Fruit fly (Drosophila melanogaster) whole organism, embryonic: Measurements from ENCODE around the gene Gnf1.

Experiments used
- Adf1 ChIP-seq: fragments of 200-800 bp; sonication (Bioruptor generic); IDR thresholded peaks from 2 replicates; pipeline ENCODE4 v1.3.6; 2022; ENCODE audit warnings: missing biosample characterization, missing genetic modification characterization
- CG16779 ChIP-seq: fragments of 200-800 bp; sonication (Bioruptor generic); IDR thresholded peaks from 2 replicates; pipeline ENCODE4 v1.3.6; 2022; ENCODE audit warnings: missing biosample characterization, missing genetic modification characterization
- CG16815 ChIP-seq: fragments of 200-800 bp; sonication (Bioruptor generic); optimal IDR thresholded peaks from 3 replicates; lab custom pipeline; 2017; ENCODE audit warnings: missing biosample characterization, mild to moderate bottlenecking, missing genetic modification characterization
- CG6683 ChIP-seq: fragments of 200-800 bp; sonication (Bioruptor generic); optimal IDR thresholded peaks from 2 replicates; lab custom pipeline; 2017; ENCODE audit warnings: missing biosample characterization, mild to moderate bottlenecking, missing genetic modification characterization, missing genetic modification reagents
- CG9876 ChIP-seq: fragments of 200-800 bp; sonication (Bioruptor generic); optimal IDR thresholded peaks from 2 replicates; lab custom pipeline; 2016; ENCODE audit warnings: missing biosample characterization, missing genetic modification characterization
- Dad ChIP-seq: fragments of 200-800 bp; sonication (Bioruptor generic); optimal IDR thresholded peaks from 3 replicates; lab custom pipeline; 2016; ENCODE audit warnings: missing biosample characterization, missing genetic modification characterization
- Scr ChIP-seq: fragments of 200-800 bp; sonication (Bioruptor generic); IDR thresholded peaks from 2 replicates; pipeline ENCODE4 v1.3.6; 2022; ENCODE audit warnings: missing biosample characterization, missing genetic modification characterization; ENCODE audit not compliant: partially characterized antibody
- emc ChIP-seq: fragments of 200-800 bp; sonication (Bioruptor generic); optimal IDR thresholded peaks from 2 replicates; lab custom pipeline; 2016; ENCODE audit warnings: missing biosample characterization, missing genetic modification characterization
- insv ChIP-seq, 2 experiments: fragments of 200-800 bp; sonication (Bioruptor generic); optimal IDR thresholded peaks; 3 replicates each; lab custom pipeline; 2016 to 2018; ENCODE audit warnings: missing biosample characterization in 2 of 2, missing genetic modification characterization in 2 of 2
- pan ChIP-seq, 4 experiments: fragments of >200 bp in 3 of 4; fragments of 200-800 bp in 1 of 4; sonication (Bioruptor generic) in 1 of 4; optimal IDR thresholded peaks in 3 of 4; IDR thresholded peaks in 1 of 4; 2 replicates each; pipeline versions ENCODE4 v1.3.6 to Lab custom; 2017 to 2022; ENCODE audit warnings: missing biosample characterization in 2 of 4, missing genetic modification characterization in 2 of 4, mixed read lengths in 1 of 4
- pros ChIP-seq: fragments of 200-800 bp; sonication (Bioruptor generic); optimal IDR thresholded peaks from 3 replicates; lab custom pipeline; 2019; ENCODE audit warnings: missing biosample characterization, mild to moderate bottlenecking, missing genetic modification characterization, moderate library complexity
- shn ChIP-seq: fragments of 200-800 bp; sonication (Bioruptor generic); optimal IDR thresholded peaks from 3 replicates; lab custom pipeline; 2016; ENCODE audit warnings: missing biosample characterization, missing genetic modification characterization

DNA sequence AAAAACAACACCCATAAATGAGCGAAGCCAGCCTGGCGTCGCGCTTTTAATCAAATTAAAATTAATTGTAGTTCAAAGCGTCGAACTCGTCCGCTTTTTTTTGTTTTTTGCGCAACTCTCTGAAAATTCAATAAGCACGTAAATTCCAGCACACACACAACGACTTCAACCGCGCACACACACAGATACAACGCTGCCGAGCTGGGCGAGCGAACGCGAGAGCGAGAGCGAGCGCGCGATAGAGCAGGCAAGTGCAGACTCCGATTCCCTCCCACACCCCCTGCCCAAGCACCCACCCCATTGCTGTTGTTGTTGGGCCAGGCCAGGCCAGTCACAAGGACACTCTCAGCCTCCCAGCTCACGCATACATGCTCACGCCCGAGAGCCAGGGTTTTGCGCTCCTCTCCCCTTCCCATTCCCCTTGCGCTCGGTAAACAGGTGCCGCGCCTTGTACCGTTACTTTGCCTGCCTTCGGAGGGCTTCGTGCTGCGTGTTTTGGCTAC is 4.5 kb downstream of the Gnf1 start:
- no peak; the same call in none of the 2 replicates for TF ChIP-seq Adf1 (GFP tag; lab: Robert Waterston, UW)
- TF ChIP-seq pros: no peak
- TF ChIP-seq CG16779 (GFP tag; lab: Robert Waterston, UW): no peak
- TF ChIP-seq Scr (GFP tag; lab: Robert Waterston, UW): no peak
- no peak for TF ChIP-seq emc (GFP tag; lab: Kevin White, UChicago)
- no peak for TF ChIP-seq pan (optimal IDR thresholded peaks at IDR 0.05; lab: Kevin White, UChicago)
- TF ChIP-seq pan (GFP tag; optimal IDR thresholded peaks at IDR 0.05 in 1 of 2, IDR thresholded peaks at IDR 0.05 in 1 of 2): no peak
- no peak for TF ChIP-seq insv (GFP tag; optimal IDR thresholded peaks at IDR 0.05; lab: Kevin White, UChicago)
- TF ChIP-seq shn: no peak
- TF ChIP-seq Dad (GFP tag; lab: Kevin White, UChicago): no peak
- TF ChIP-seq CG9876 (GFP tag; lab: Kevin White, UChicago): no peak
- TF ChIP-seq CG16815 (GFP tag; lab: Kevin White, UChicago): no peak
- TF ChIP-seq CG6683 (GFP tag; lab: Kevin White, UChicago): no peak
